Worm (Caenorhabditis elegans) whole organism, L2 larva: ENCODE data around the gene K09C8.8.

Experiments
- C34F6.9 ChIP-seq: fragments of 150-350 bp; optimal IDR thresholded peaks from 2 replicates; lab custom pipeline; 2014; ENCODE audit warnings: missing biosample characterization, missing genetic modification characterization
- ZK546.5 ChIP-seq: sonication (generic microtip); optimal IDR thresholded peaks from 2 replicates; lab custom pipeline; 2017; ENCODE audit warnings: missing biosample characterization, missing genetic modification characterization
- ceh-82 ChIP-seq: fragments of 150-350 bp; optimal IDR thresholded peaks from 2 replicates; lab custom pipeline; 2014; ENCODE audit warnings: missing biosample characterization, missing genetic modification characterization
- elt-1 ChIP-seq: fragments of 150-350 bp; optimal IDR thresholded peaks from 2 replicates; lab custom pipeline; 2014; ENCODE audit warnings: missing biosample characterization, missing genetic modification characterization
- lin-13 ChIP-seq: fragments of 150-350 bp; optimal IDR thresholded peaks from 2 replicates; lab custom pipeline; 2014; ENCODE audit warnings: missing biosample characterization, missing genetic modification reagents, missing genetic modification characterization
- nhr-12 ChIP-seq: fragments of 150-350 bp; optimal IDR thresholded peaks from 2 replicates; lab custom pipeline; 2014; ENCODE audit warnings: missing biosample characterization, missing genetic modification characterization
- nhr-23 ChIP-seq: fragments of 150-350 bp; optimal IDR thresholded peaks from 2 replicates; lab custom pipeline; 2014; ENCODE audit warnings: missing biosample characterization, missing genetic modification reagents, missing genetic modification characterization
- nhr-237 ChIP-seq: fragments of 150-350 bp; optimal IDR thresholded peaks from 2 replicates; lab custom pipeline; 2014; ENCODE audit warnings: missing biosample characterization, missing genetic modification characterization
- nhr-6 ChIP-seq: fragments of 150-350 bp; optimal IDR thresholded peaks from 2 replicates; lab custom pipeline; 2014; ENCODE audit warnings: missing biosample characterization, missing genetic modification characterization
- nhr-77 ChIP-seq: fragments of 150-350 bp; optimal IDR thresholded peaks from 2 replicates; lab custom pipeline; 2014; ENCODE audit warnings: missing biosample characterization, missing genetic modification characterization
- skn-1 ChIP-seq: sonication (generic microtip); optimal IDR thresholded peaks from 2 replicates; lab custom pipeline; 2017; ENCODE audit warnings: missing biosample characterization, missing genetic modification characterization
- unc-39 ChIP-seq: fragments of 150-350 bp; optimal IDR thresholded peaks from 2 replicates; lab custom pipeline; 2014; ENCODE audit warnings: missing biosample characterization, missing genetic modification characterization
- unc-55 ChIP-seq: fragments of 150-350 bp; sonication (generic microtip); optimal IDR thresholded peaks from 3 replicates; lab custom pipeline; 2014; ENCODE audit warnings: missing biosample characterization, missing genetic modification reagents, missing genetic modification characterization
- ztf-11 ChIP-seq: sonication (generic microtip); optimal IDR thresholded peaks from 2 replicates; lab custom pipeline; 2017; ENCODE audit warnings: missing biosample characterization, missing genetic modification characterization

DNA sequence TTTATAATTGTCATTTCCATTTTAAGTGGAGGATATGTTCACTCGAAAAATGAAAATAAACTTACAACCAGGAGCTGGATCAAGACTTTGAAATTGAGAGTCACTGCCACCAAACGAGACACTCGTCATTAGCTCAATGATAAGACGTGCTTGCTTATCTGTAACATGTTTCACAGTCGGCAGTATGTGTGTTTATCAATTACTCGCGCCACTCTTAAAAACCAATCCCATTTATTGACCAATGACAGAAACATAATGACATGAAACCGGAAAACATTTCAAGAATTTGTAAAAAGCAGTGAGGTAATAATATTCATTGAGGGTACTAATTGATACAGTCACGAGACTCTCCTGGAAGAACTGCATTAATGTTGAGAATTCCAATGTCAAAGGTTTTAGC is 37.3 kb downstream of the K09C8.8 start, which contains the start of gene del-5:
- TF ChIP-seq nhr-77: no peak
- no peak for TF ChIP-seq ZK546.5 (tag; lab: Kevin White, UChicago)
- TF ChIP-seq skn-1 (tag; lab: Kevin White, UChicago): no peak
- no peak for TF ChIP-seq unc-39 (tag; lab: Kevin White, UChicago)
- no peak for TF ChIP-seq ztf-11 (tag; lab: Kevin White, UChicago)
- TF ChIP-seq nhr-6 (tag; lab: Kevin White, UChicago): no peak
- TF ChIP-seq C34F6.9 (tag; lab: Kevin White, UChicago): no peak
- no peak for TF ChIP-seq nhr-237
- no peak for TF ChIP-seq unc-55
- no peak for TF ChIP-seq lin-13 (GFP tag; lab: Kevin White, UChicago)
- no peak for TF ChIP-seq nhr-23 (tag; lab: Kevin White, UChicago)
- TF ChIP-seq ceh-82: no peak
- no peak for TF ChIP-seq elt-1 (tag; lab: Kevin White, UChicago)
- TF ChIP-seq nhr-12 (tag; lab: Kevin White, UChicago): no peak
